Worm (Caenorhabditis elegans): ENCODE results near the gene clec-232.

The clec-232 gene

ce11 chrV:15996655-15997186 lies 20.8 kb downstream of the clec-232 start, which contains the start of the genes C06C6.9 and C06C6.8:
Gene C06C6.9, minus strand, starts transcription at chrV:15996755.
Gene C06C6.8, plus strand, starts transcription at chrV:15997136.
- TF ChIP-seq tbx-11 (GFP tag; IDR thresholded peaks at IDR 0.05) (no peak), F13C5.2 (tag; optimal IDR thresholded peaks at IDR 0.05) (no peak), hnd-1 (tag; optimal IDR thresholded peaks at IDR 0.05) (no peak), ets-7 (tag; optimal IDR thresholded peaks at IDR 0.05) (no peak), hmbx-1 (tag; optimal IDR thresholded peaks at IDR 0.05) (no peak), aly-1 (tag; optimal IDR thresholded peaks at IDR 0.05) (no peak), B0310.2 (tag; optimal IDR thresholded peaks at IDR 0.05) (no peak), flt-1 (GFP tag; IDR thresholded peaks at IDR 0.05) (no peak), tbx-37 (GFP tag; conservative IDR thresholded peaks at IDR 0.05) (no peak), tra-4 (tag; optimal IDR thresholded peaks at IDR 0.05) (no peak), ama-1 (optimal IDR thresholded peaks at IDR 0.05) (no peak), ceh-13 (GFP tag; optimal IDR thresholded peaks at IDR 0.05) (no peak), ceh-36 (tag; optimal IDR thresholded peaks at IDR 0.05) (no peak), sea-1 (GFP tag; conservative IDR thresholded peaks at IDR 0.05) (no peak)

ce11 chrV:16000433-16000832 lies 24.5 kb downstream of the clec-232 start, which contains the start of gene nhr-50:
Gene nhr-50, minus strand, starts transcription at chrV:16000631.
- no peak for TF ChIP-seq tra-4 (tag; optimal IDR thresholded peaks at IDR 0.05)
- TF ChIP-seq ets-7 (tag; optimal IDR thresholded peaks at IDR 0.05), result no peak
- TF ChIP-seq hnd-1 (tag; optimal IDR thresholded peaks at IDR 0.05), result no peak
- TF ChIP-seq ceh-36 (tag; optimal IDR thresholded peaks at IDR 0.05), result no peak

- no peak for TF ChIP-seq pes-1 (GFP tag; IDR thresholded peaks at IDR 0.05)
- TF ChIP-seq tra-4 (tag; optimal IDR thresholded peaks at IDR 0.05), result no peak
- TF ChIP-seq hnd-1 (tag; optimal IDR thresholded peaks at IDR 0.05), result no peak
- TF ChIP-seq scrt-1 (GFP tag; IDR thresholded peaks at IDR 0.05), result no peak
- TF ChIP-seq tbx-11 (GFP tag; IDR thresholded peaks at IDR 0.05), result no peak
These were observed 26.3 kb downstream of the clec-232 start, which contains the start of gene nhr-63 for ce11 chrV:16002288-16002687. Gene nhr-63, plus strand, starts transcription at chrV:16002588.

ce11 chrV:16007505-16007904 lies 31.6 kb downstream of the clec-232 start, which contains the start of gene str-231:
Gene str-231, minus strand, starts transcription at chrV:16007605.
- no peak for TF ChIP-seq B0310.2 (tag; optimal IDR thresholded peaks at IDR 0.05)
- TF ChIP-seq tbx-37 (GFP tag; conservative IDR thresholded peaks at IDR 0.05), result no peak
- TF ChIP-seq scrt-1 (GFP tag; IDR thresholded peaks at IDR 0.05), result no peak
- no peak for TF ChIP-seq aly-1 (tag; optimal IDR thresholded peaks at IDR 0.05)
- TF ChIP-seq tra-4 (tag; optimal IDR thresholded peaks at IDR 0.05), result no peak
- TF ChIP-seq hmbx-1 (tag; optimal IDR thresholded peaks at IDR 0.05), result no peak
- TF ChIP-seq flt-1 (GFP tag; IDR thresholded peaks at IDR 0.05), result no peak
- TF ChIP-seq ceh-13 (GFP tag; optimal IDR thresholded peaks at IDR 0.05), result no peak
- no peak for TF ChIP-seq hnd-1 (tag; optimal IDR thresholded peaks at IDR 0.05)
- no peak for TF ChIP-seq ets-7 (tag; optimal IDR thresholded peaks at IDR 0.05)
- TF ChIP-seq ceh-36 (tag; optimal IDR thresholded peaks at IDR 0.05), result no peak
- no peak for TF ChIP-seq tbx-11 (GFP tag; IDR thresholded peaks at IDR 0.05)
- TF ChIP-seq sea-1 (GFP tag; conservative IDR thresholded peaks at IDR 0.05), result no peak
- no peak for TF ChIP-seq pes-1 (GFP tag; IDR thresholded peaks at IDR 0.05)

- TF ChIP-seq B0310.2 (tag; optimal IDR thresholded peaks at IDR 0.05) (no peak), F13C5.2 (tag; optimal IDR thresholded peaks at IDR 0.05) (no peak), pes-1 (GFP tag; IDR thresholded peaks at IDR 0.05) (no peak), tbx-37 (GFP tag; conservative IDR thresholded peaks at IDR 0.05) (no peak), tbx-11 (GFP tag; IDR thresholded peaks at IDR 0.05) (no peak), hmg-4 (GFP tag; optimal IDR thresholded peaks at IDR 0.05) (no peak), tra-4 (tag; optimal IDR thresholded peaks at IDR 0.05) (no peak), hnd-1 (tag; optimal IDR thresholded peaks at IDR 0.05) (no peak)
These were observed 33.6 kb downstream of the clec-232 start, which contains the start of gene str-233 for ce11 chrV:16009564-16009963. Gene str-233, minus strand, starts transcription at chrV:16009664.

- TF ChIP-seq flt-1 (GFP tag; IDR thresholded peaks at IDR 0.05) (no peak), hmg-4 (GFP tag; optimal IDR thresholded peaks at IDR 0.05) (no peak), pes-1 (GFP tag; IDR thresholded peaks at IDR 0.05) (no peak), hmbx-1 (tag; optimal IDR thresholded peaks at IDR 0.05) (no peak), ceh-36 (tag; optimal IDR thresholded peaks at IDR 0.05) (no peak), aly-1 (tag; optimal IDR thresholded peaks at IDR 0.05) (no peak), ceh-13 (GFP tag; optimal IDR thresholded peaks at IDR 0.05) (no peak), tbx-11 (GFP tag; IDR thresholded peaks at IDR 0.05) (no peak)
These were observed 39.7 kb downstream of the clec-232 start, which contains the start of gene str-232 for ce11 chrV:16015652-16016051. Gene str-232, minus strand, starts transcription at chrV:16015752.

ce11 chrV:16016977-16017376 lies 41.0 kb downstream of the clec-232 start:
- no peak for TF ChIP-seq hmbx-1 (tag; optimal IDR thresholded peaks at IDR 0.05)
- TF ChIP-seq tbx-37 (GFP tag; conservative IDR thresholded peaks at IDR 0.05), result no peak
- TF ChIP-seq aly-1 (tag; optimal IDR thresholded peaks at IDR 0.05), result no peak
- TF ChIP-seq ets-7 (tag; optimal IDR thresholded peaks at IDR 0.05), result no peak
- no peak for TF ChIP-seq ama-1 (optimal IDR thresholded peaks at IDR 0.05)
- no peak for TF ChIP-seq sea-1 (GFP tag; conservative IDR thresholded peaks at IDR 0.05)
- TF ChIP-seq flt-1 (GFP tag; IDR thresholded peaks at IDR 0.05), result no peak

- TF ChIP-seq flt-1 (GFP tag; IDR thresholded peaks at IDR 0.05) (no peak), ets-7 (tag; optimal IDR thresholded peaks at IDR 0.05) (no peak), ama-1 (optimal IDR thresholded peaks at IDR 0.05) (no peak), tbx-11 (GFP tag; IDR thresholded peaks at IDR 0.05) (no peak), ceh-13 (GFP tag; optimal IDR thresholded peaks at IDR 0.05) (no peak), ceh-36 (tag; optimal IDR thresholded peaks at IDR 0.05) (no peak), hnd-1 (tag; optimal IDR thresholded peaks at IDR 0.05) (no peak), tbx-37 (GFP tag; conservative IDR thresholded peaks at IDR 0.05) (no peak), tra-4 (tag; optimal IDR thresholded peaks at IDR 0.05) (no peak), sea-1 (GFP tag; conservative IDR thresholded peaks at IDR 0.05) (no peak), scrt-1 (GFP tag; IDR thresholded peaks at IDR 0.05) (no peak), aly-1 (tag; optimal IDR thresholded peaks at IDR 0.05) (no peak), F13C5.2 (tag; optimal IDR thresholded peaks at IDR 0.05) (no peak), hmbx-1 (tag; optimal IDR thresholded peaks at IDR 0.05) (no peak)
These were observed 41.7 kb downstream of the clec-232 start, which contains the start of gene srx-43 for ce11 chrV:16017671-16018070. Gene srx-43, plus strand, starts transcription at chrV:16017971.

Data from whole organism, early embryonic.